Worm (Caenorhabditis elegans) whole organism, mixed stage, embryonic: ENCODE data around the gene clec-222.

Experiments
- M03D4.4 ChIP-seq: sonication (generic microtip); optimal IDR thresholded peaks from 2 replicates; lab custom pipeline; 2017; ENCODE audit warnings: mild to moderate bottlenecking, missing genetic modification characterization, missing compliant biosample characterization
- bed-3 ChIP-seq: fragments of 200-800 bp; sonication (Bioruptor generic); optimal IDR thresholded peaks from 3 replicates; lab custom pipeline; 2018; ENCODE audit warnings: mild to moderate bottlenecking, missing genetic modification characterization, moderate library complexity, missing compliant biosample characterization
- blmp-1 ChIP-seq: fragments of 150-350 bp; optimal IDR thresholded peaks from 2 replicates; lab custom pipeline; 2014; ENCODE audit warnings: missing biosample characterization, missing genetic modification characterization
- ceh-39 ChIP-seq: fragments of 150-350 bp; optimal IDR thresholded peaks from 2 replicates; lab custom pipeline; 2014; ENCODE audit warnings: missing biosample characterization, missing genetic modification characterization
- ceh-43 ChIP-seq: fragments of 200-800 bp; sonication (Bioruptor generic); optimal IDR thresholded peaks from 2 replicates; lab custom pipeline; 2018; ENCODE audit warnings: mild to moderate bottlenecking, missing genetic modification characterization, moderate library complexity, missing compliant biosample characterization
- ceh-83 ChIP-seq: fragments of 200-800 bp; sonication (Bioruptor generic); optimal IDR thresholded peaks from 2 replicates; lab custom pipeline; 2018; ENCODE audit warnings: mild to moderate bottlenecking, missing genetic modification characterization, missing compliant biosample characterization
- ces-1 ChIP-seq: fragments of 150-350 bp; optimal IDR thresholded peaks from 2 replicates; lab custom pipeline; 2014; ENCODE audit warnings: missing biosample characterization, missing genetic modification reagents, missing genetic modification characterization
- cnd-1 ChIP-seq: fragments of 200-800 bp; sonication (Bioruptor generic); optimal IDR thresholded peaks from 2 replicates; lab custom pipeline; 2018; ENCODE audit warnings: mild to moderate bottlenecking, missing genetic modification characterization, missing compliant biosample characterization
- drap-1 ChIP-seq: fragments of 200-800 bp; sonication (Bioruptor generic); optimal IDR thresholded peaks from 3 replicates; lab custom pipeline; 2018; ENCODE audit warnings: mild to moderate bottlenecking, missing genetic modification characterization, missing compliant biosample characterization
- elt-1 ChIP-seq: sonication (generic microtip); optimal IDR thresholded peaks from 2 replicates; lab custom pipeline; 2017; ENCODE audit warnings: missing genetic modification characterization, mild to moderate bottlenecking, missing compliant biosample characterization, antibody characterized with exemption, moderate library complexity, borderline replicate concordance; ENCODE audit not compliant: insufficient read depth
- elt-3 ChIP-seq: fragments of 150-350 bp; optimal IDR thresholded peaks from 2 replicates; lab custom pipeline; 2014; ENCODE audit warnings: missing biosample characterization, missing genetic modification characterization
- flh-1 ChIP-seq: fragments of 200-800 bp; sonication (Bioruptor generic); optimal IDR thresholded peaks from 2 replicates; lab custom pipeline; 2018; ENCODE audit warnings: mild to moderate bottlenecking, missing genetic modification characterization, moderate library complexity, missing compliant biosample characterization
- ham-2 ChIP-seq: fragments of 200-800 bp; sonication (Bioruptor generic); optimal IDR thresholded peaks from 2 replicates; lab custom pipeline; 2018; ENCODE audit warnings: mild to moderate bottlenecking, missing genetic modification characterization, missing compliant biosample characterization
- hlh-1 ChIP-seq: fragments of 150-350 bp; optimal IDR thresholded peaks from 2 replicates; lab custom pipeline; 2014; ENCODE audit warnings: missing biosample characterization, missing genetic modification reagents, missing genetic modification characterization
- lin-13 ChIP-seq: fragments of 150-350 bp; optimal IDR thresholded peaks from 2 replicates; lab custom pipeline; 2014; ENCODE audit warnings: missing biosample characterization, missing genetic modification characterization
- lin-32 ChIP-seq: fragments of 200-800 bp; sonication (Bioruptor generic); optimal IDR thresholded peaks from 2 replicates; lab custom pipeline; 2018; ENCODE audit warnings: mild to moderate bottlenecking, missing genetic modification characterization, missing compliant biosample characterization
- lsy-2 ChIP-seq: fragments of 150-350 bp; optimal IDR thresholded peaks from 2 replicates; lab custom pipeline; 2014; ENCODE audit warnings: missing biosample characterization, missing genetic modification characterization
- mab-5 ChIP-seq: fragments of 150-350 bp; optimal IDR thresholded peaks from 2 replicates; lab custom pipeline; 2014; ENCODE audit warnings: missing biosample characterization, missing genetic modification characterization
- mep-1 ChIP-seq: fragments of 150-350 bp; optimal IDR thresholded peaks from 2 replicates; lab custom pipeline; 2017; ENCODE audit warnings: missing biosample characterization, missing genetic modification reagents, missing genetic modification characterization, inconsistent platforms
- mls-2 ChIP-seq: sonication (generic microtip); optimal IDR thresholded peaks from 2 replicates; lab custom pipeline; 2016; ENCODE audit warnings: mild to moderate bottlenecking, missing genetic modification characterization, moderate library complexity, missing compliant biosample characterization
- nhr-12 ChIP-seq: fragments of 150-350 bp; optimal IDR thresholded peaks from 2 replicates; lab custom pipeline; 2014; ENCODE audit warnings: missing biosample characterization, missing genetic modification characterization
- nhr-2 ChIP-seq: fragments of 150-350 bp; optimal IDR thresholded peaks from 2 replicates; lab custom pipeline; 2014; ENCODE audit warnings: missing biosample characterization, missing genetic modification characterization
- nhr-237 ChIP-seq: fragments of 150-350 bp; optimal IDR thresholded peaks from 2 replicates; lab custom pipeline; 2014; ENCODE audit warnings: missing biosample characterization, missing genetic modification characterization
- nhr-28 ChIP-seq: fragments of 150-350 bp; optimal IDR thresholded peaks from 2 replicates; lab custom pipeline; 2014; ENCODE audit warnings: missing biosample characterization, missing genetic modification characterization
- nhr-76 ChIP-seq: sonication (generic microtip); optimal IDR thresholded peaks from 2 replicates; lab custom pipeline; 2017; ENCODE audit warnings: missing biosample characterization, missing genetic modification characterization
- pha-4 ChIP-seq: fragments of 150-350 bp; optimal IDR thresholded peaks from 2 replicates; lab custom pipeline; 2018; ENCODE audit warnings: missing biosample characterization, missing genetic modification reagents, missing genetic modification characterization
- sem-2 ChIP-seq: fragments of 200-800 bp; sonication (Bioruptor generic); optimal IDR thresholded peaks from 2 replicates; lab custom pipeline; 2018; ENCODE audit warnings: mild to moderate bottlenecking, missing genetic modification characterization, missing compliant biosample characterization
- snpc-4 ChIP-seq: fragments of 150-350 bp; optimal IDR thresholded peaks from 2 replicates; lab custom pipeline; 2014; ENCODE audit warnings: missing biosample characterization, missing genetic modification characterization
- sptf-1 ChIP-seq: sonication (generic microtip); optimal IDR thresholded peaks from 2 replicates; lab custom pipeline; 2017; ENCODE audit warnings: mild to moderate bottlenecking, missing genetic modification characterization, moderate library complexity, missing compliant biosample characterization
- tbx-8 ChIP-seq: fragments of 200-800 bp; sonication (Bioruptor generic); optimal IDR thresholded peaks from 2 replicates; lab custom pipeline; 2018; ENCODE audit warnings: mild to moderate bottlenecking, missing genetic modification characterization, moderate library complexity, missing compliant biosample characterization
- unc-120 ChIP-seq: sonication (generic microtip); optimal IDR thresholded peaks from 2 replicates; lab custom pipeline; 2017; ENCODE audit warnings: missing genetic modification characterization, missing compliant biosample characterization; ENCODE audit not compliant: poor library complexity, severe bottlenecking
- unc-39 ChIP-seq: fragments of 150-350 bp; optimal IDR thresholded peaks from 2 replicates; lab custom pipeline; 2014; ENCODE audit warnings: missing biosample characterization, missing genetic modification characterization
- unc-62 ChIP-seq: fragments of 150-350 bp; optimal IDR thresholded peaks from 2 replicates; lab custom pipeline; 2014; ENCODE audit warnings: missing biosample characterization, missing genetic modification reagents, missing genetic modification characterization
- zip-8 ChIP-seq: fragments of 150-350 bp; optimal IDR thresholded peaks from 2 replicates; lab custom pipeline; 2014; ENCODE audit warnings: missing biosample characterization, missing genetic modification characterization
- ztf-11 ChIP-seq: fragments of 150-350 bp; optimal IDR thresholded peaks from 2 replicates; lab custom pipeline; 2014; ENCODE audit warnings: missing biosample characterization, missing genetic modification characterization

The clec-222 gene

ce11 chrV:11239187-11239725 is 31.9 kb upstream of the clec-222 start, which contains the start of the genes dvc-1 and ima-1:
Gene dvc-1, minus strand, starts transcription at chrV:11239331.
Gene ima-1, plus strand, starts transcription at chrV:11239675.
- no peak for TF ChIP-seq unc-39
- TF ChIP-seq ces-1 (GFP tag; lab: Kevin White, UChicago): peak; percentile 36
- TF ChIP-seq nhr-12 (tag; lab: Kevin White, UChicago): peak; percentile 56
- no peak for TF ChIP-seq pha-4 (tag; lab: Kevin White, UChicago)
- TF ChIP-seq ceh-43 (GFP tag; lab: Kevin White, UChicago): peak; percentile 82
- TF ChIP-seq lin-13 (tag; lab: Kevin White, UChicago): no peak
- TF ChIP-seq snpc-4 (tag; lab: Kevin White, UChicago): no peak
- no peak for TF ChIP-seq lin-32 (GFP tag; lab: Kevin White, UChicago)
- TF ChIP-seq unc-62: no peak
- peak; percentile 14 for TF ChIP-seq ham-2 (GFP tag; lab: Kevin White, UChicago)
- TF ChIP-seq ztf-11: peak; percentile 89
- no peak for TF ChIP-seq nhr-2 (tag; lab: Kevin White, UChicago)
- peak; percentile 75 for TF ChIP-seq mep-1 (tag; lab: Kevin White, UChicago)
- TF ChIP-seq drap-1 (GFP tag; lab: Kevin White, UChicago): peak; percentile 69
- no peak for TF ChIP-seq tbx-8
- TF ChIP-seq flh-1 (GFP tag; lab: Kevin White, UChicago): no peak
- peak; percentile 48 for TF ChIP-seq hlh-1
- TF ChIP-seq sptf-1 (tag; lab: Kevin White, UChicago): peak; percentile 89
- TF ChIP-seq sem-2: peak; percentile 65
- peak; percentile 64 for TF ChIP-seq blmp-1 (tag; lab: Kevin White, UChicago)
- TF ChIP-seq bed-3 (GFP tag; lab: Kevin White, UChicago): peak; percentile 44
- TF ChIP-seq M03D4.4 (tag; lab: Kevin White, UChicago): peak; percentile 78
- no peak for TF ChIP-seq mab-5
- TF ChIP-seq nhr-28 (tag; lab: Kevin White, UChicago): peak; percentile 8
- no peak for TF ChIP-seq ceh-39 (tag; lab: Kevin White, UChicago)
- TF ChIP-seq lsy-2 (tag; lab: Kevin White, UChicago): peak; percentile 56
- peak; percentile 2 for TF ChIP-seq elt-1 (tag; lab: Kevin White, UChicago)
- TF ChIP-seq nhr-237 (tag; lab: Kevin White, UChicago): peak; percentile 61
- TF ChIP-seq mls-2: peak; percentile 87
- TF ChIP-seq zip-8 (tag; lab: Kevin White, UChicago): no peak
- TF ChIP-seq elt-3: no peak
- TF ChIP-seq nhr-76 (tag; lab: Kevin White, UChicago): peak; percentile 70
- peak; percentile 54 for TF ChIP-seq unc-120 (tag; lab: Kevin White, UChicago)
- peak; percentile 76 for TF ChIP-seq cnd-1 (tag; lab: Kevin White, UChicago)
- peak; percentile 59 for TF ChIP-seq ceh-83 (GFP tag; lab: Kevin White, UChicago)

- no peak for TF ChIP-seq ceh-43 (GFP tag; lab: Kevin White, UChicago)
- TF ChIP-seq ceh-39 (tag; lab: Kevin White, UChicago): no peak
- TF ChIP-seq mls-2: no peak
- TF ChIP-seq lin-13 (tag; lab: Kevin White, UChicago): no peak
- no peak for TF ChIP-seq unc-120 (tag; lab: Kevin White, UChicago)
- no peak for TF ChIP-seq zip-8 (tag; lab: Kevin White, UChicago)
- TF ChIP-seq bed-3 (GFP tag; lab: Kevin White, UChicago): no peak
- TF ChIP-seq snpc-4 (tag; lab: Kevin White, UChicago): no peak
- no peak for TF ChIP-seq elt-3
- no peak for TF ChIP-seq blmp-1 (tag; lab: Kevin White, UChicago)
Observed at ce11 chrV:11241580-11241979, 29.6 kb upstream of the clec-222 start, which contains the start of gene pgap-1. Gene pgap-1, plus strand, starts transcription at chrV:11241880.

- no peak for TF ChIP-seq snpc-4 (tag; lab: Kevin White, UChicago)
- no peak for TF ChIP-seq mls-2
- TF ChIP-seq sptf-1 (tag; lab: Kevin White, UChicago): no peak
- no peak for TF ChIP-seq unc-120 (tag; lab: Kevin White, UChicago)
- TF ChIP-seq bed-3 (GFP tag; lab: Kevin White, UChicago): no peak
- TF ChIP-seq lin-32 (GFP tag; lab: Kevin White, UChicago): no peak
- TF ChIP-seq sem-2: no peak
- no peak for TF ChIP-seq pha-4 (tag; lab: Kevin White, UChicago)
- no peak for TF ChIP-seq blmp-1 (tag; lab: Kevin White, UChicago)
Observed at ce11 chrV:11244539-11244938, 26.6 kb upstream of the clec-222 start, which contains the start of gene mxl-1. Gene mxl-1, plus strand, starts transcription at chrV:11244839.
